Worm (Caenorhabditis elegans) whole organism, L4 larva: ENCODE data around the gene pipp-4P.

Source experiments
- D1046.2 ChIP-seq: fragments of 200-800 bp; sonication (Bioruptor generic); IDR thresholded peaks from 2 replicates; pipeline ENCODE4 v1.3.6; 2022; ENCODE audit warnings: missing genetic modification characterization, missing compliant biosample characterization
- F10B5.3 ChIP-seq: sonication (generic microtip); optimal IDR thresholded peaks from 2 replicates; lab custom pipeline; 2016; ENCODE audit warnings: mild to moderate bottlenecking, missing genetic modification characterization, missing compliant biosample characterization
- F26F4.8 ChIP-seq: fragments of 200-800 bp; sonication (Bioruptor generic); conservative IDR thresholded peaks from 2 replicates; pipeline ENCODE4 v1.3.6; 2022; ENCODE audit warnings: missing genetic modification characterization, missing compliant biosample characterization
- F44E2.7 ChIP-seq: fragments of 200-800 bp; sonication (Bioruptor generic); IDR thresholded peaks from 2 replicates; pipeline ENCODE4 v2.1.2; 2022; ENCODE audit warnings: missing genetic modification characterization, missing compliant biosample characterization
- R02D3.7 ChIP-seq: fragments of 150-350 bp; sonication (generic microtip); optimal IDR thresholded peaks from 3 replicates; lab custom pipeline; 2014; ENCODE audit warnings: missing biosample characterization, missing genetic modification characterization
- Y105C5A.15 ChIP-seq: fragments of 200-800 bp; sonication (Bioruptor generic); IDR thresholded peaks from 2 replicates; pipeline ENCODE4 v1.3.6; 2022; ENCODE audit warnings: missing genetic modification characterization, missing compliant biosample characterization
- Y48G9A.11 ChIP-seq: fragments of 200-800 bp; sonication (Bioruptor generic); IDR thresholded peaks from 2 replicates; pipeline ENCODE4 v1.3.6; 2022; ENCODE audit warnings: missing genetic modification reagents, missing genetic modification characterization, missing compliant biosample characterization
- Y75B8A.6 ChIP-seq: fragments of 200-800 bp; sonication (Bioruptor generic); IDR thresholded peaks from 2 replicates; pipeline ENCODE4 v1.3.6; 2022; ENCODE audit warnings: missing genetic modification reagents, missing genetic modification characterization, missing compliant biosample characterization
- ZK337.2 ChIP-seq: fragments of 200-800 bp; sonication (Bioruptor generic); IDR thresholded peaks from 2 replicates; pipeline ENCODE4 v1.3.6; 2022; ENCODE audit warnings: missing genetic modification reagents, missing genetic modification characterization, missing compliant biosample characterization
- aha-1 ChIP-seq: fragments of 150-350 bp; peaks from one replicate; lab custom pipeline; 2014; ENCODE audit warnings: missing biosample characterization, missing genetic modification characterization
- ceh-20 ChIP-seq: fragments of 200-800 bp; sonication (Bioruptor generic); IDR thresholded peaks from 2 replicates; pipeline ENCODE4 v1.3.6; 2022; ENCODE audit warnings: missing genetic modification reagents, missing genetic modification characterization, missing compliant biosample characterization
- ces-1 ChIP-seq: fragments of 150-350 bp; sonication (generic microtip); optimal IDR thresholded peaks from 4 replicates; lab custom pipeline; 2014; ENCODE audit warnings: missing biosample characterization, missing genetic modification reagents, missing genetic modification characterization
- cey-2 ChIP-seq: sonication (generic microtip); optimal IDR thresholded peaks from 3 replicates; lab custom pipeline; 2017; ENCODE audit warnings: missing genetic modification characterization, mild to moderate bottlenecking, missing compliant biosample characterization, antibody characterized with exemption, borderline replicate concordance; ENCODE audit not compliant: insufficient read depth
- ctbp-1 ChIP-seq: fragments of 200-800 bp; sonication (Bioruptor generic); IDR thresholded peaks from 2 replicates; pipeline ENCODE4 v1.3.6; 2022; ENCODE audit warnings: missing genetic modification reagents, missing genetic modification characterization, missing compliant biosample characterization
- daf-19 ChIP-seq: fragments of 200-800 bp; sonication (Bioruptor generic); conservative IDR thresholded peaks from 2 replicates; pipeline ENCODE4 v1.3.6; 2022; ENCODE audit warnings: missing genetic modification characterization, missing compliant biosample characterization
- dmd-6 ChIP-seq: fragments of 200-800 bp; sonication (Bioruptor generic); IDR thresholded peaks from 2 replicates; pipeline ENCODE4 v1.3.6; 2022; ENCODE audit warnings: missing genetic modification reagents, missing genetic modification characterization, missing compliant biosample characterization
- dmd-8 ChIP-seq: fragments of 200-800 bp; sonication (Bioruptor generic); IDR thresholded peaks from 2 replicates; pipeline ENCODE4 v1.3.6; 2022; ENCODE audit warnings: missing genetic modification characterization, missing compliant biosample characterization
- duxl-1 ChIP-seq: sonication (generic microtip); optimal IDR thresholded peaks from 2 replicates; lab custom pipeline; 2016; ENCODE audit warnings: mild to moderate bottlenecking, missing genetic modification characterization, moderate library complexity, missing compliant biosample characterization; ENCODE audit not compliant: poor library complexity
- egl-27 ChIP-seq: sonication (generic microtip); optimal IDR thresholded peaks from 3 replicates; lab custom pipeline; 2017; ENCODE audit warnings: missing biosample characterization, missing genetic modification reagents, missing genetic modification characterization
- egl-43 ChIP-seq: fragments of 200-800 bp; sonication (Bioruptor generic); IDR thresholded peaks from 2 replicates; pipeline ENCODE4 v1.3.6; 2022; ENCODE audit warnings: missing genetic modification reagents, missing genetic modification characterization, missing compliant biosample characterization
- fos-1 ChIP-seq: fragments of 150-350 bp; optimal IDR thresholded peaks from 2 replicates; lab custom pipeline; 2014; ENCODE audit warnings: missing biosample characterization, missing genetic modification characterization
- gei-8 ChIP-seq: fragments of 200-800 bp; sonication (Bioruptor generic); optimal IDR thresholded peaks from 2 replicates; lab custom pipeline; 2018; ENCODE audit warnings: mild to moderate bottlenecking, missing genetic modification characterization, missing compliant biosample characterization
- hlh-11 ChIP-seq: fragments of 200-800 bp; sonication (Bioruptor generic); optimal IDR thresholded peaks from 2 replicates; lab custom pipeline; 2018; ENCODE audit warnings: mild to moderate bottlenecking, missing genetic modification characterization, missing compliant biosample characterization
- hmg-1.1 ChIP-seq: fragments of 200-800 bp; sonication (Bioruptor generic); IDR thresholded peaks from 2 replicates; pipeline ENCODE4 v1.3.6; 2022; ENCODE audit warnings: missing genetic modification reagents, missing genetic modification characterization, missing compliant biosample characterization
- jun-1 ChIP-seq: fragments of 150-350 bp; optimal IDR thresholded peaks from 2 replicates; lab custom pipeline; 2014; ENCODE audit warnings: missing biosample characterization, missing genetic modification reagents, missing genetic modification characterization
- lin-1 ChIP-seq: fragments of 200-800 bp; sonication (Bioruptor generic); IDR thresholded peaks from 2 replicates; pipeline ENCODE4 v1.3.6; 2022; ENCODE audit warnings: missing genetic modification reagents, missing genetic modification characterization, missing compliant biosample characterization
- lin-15B ChIP-seq: fragments of 150-350 bp; sonication (generic microtip); optimal IDR thresholded peaks from 3 replicates; lab custom pipeline; 2014; ENCODE audit warnings: missing biosample characterization, missing genetic modification characterization
- lin-29 ChIP-seq: fragments of 200-800 bp; sonication (Bioruptor generic); IDR thresholded peaks from 2 replicates; pipeline ENCODE4 v1.3.6; 2022; ENCODE audit warnings: missing genetic modification reagents, missing genetic modification characterization, missing compliant biosample characterization
- lin-38 ChIP-seq: fragments of 200-800 bp; sonication (Bioruptor generic); IDR thresholded peaks from 2 replicates; pipeline ENCODE4 v1.3.6; 2022; ENCODE audit warnings: missing genetic modification reagents, missing genetic modification characterization, missing compliant biosample characterization
- mdt-29 ChIP-seq: fragments of 200-800 bp; sonication (Bioruptor generic); IDR thresholded peaks from 2 replicates; pipeline ENCODE4 v1.3.6; 2022; ENCODE audit warnings: missing genetic modification reagents, missing genetic modification characterization, missing compliant biosample characterization
- mep-1 ChIP-seq: fragments of 150-350 bp; sonication (generic microtip); optimal IDR thresholded peaks from 3 replicates; lab custom pipeline; 2014; ENCODE audit warnings: missing biosample characterization, missing genetic modification characterization
- mxl-3 ChIP-seq: fragments of 200-800 bp; sonication (Bioruptor generic); optimal IDR thresholded peaks from 2 replicates; lab custom pipeline; 2018; ENCODE audit warnings: mild to moderate bottlenecking, missing genetic modification characterization, missing compliant biosample characterization
- nhr-10 ChIP-seq: fragments of 150-350 bp; optimal IDR thresholded peaks from 2 replicates; lab custom pipeline; 2014; ENCODE audit warnings: missing biosample characterization, missing genetic modification characterization
- nhr-11 ChIP-seq: fragments of 150-350 bp; optimal IDR thresholded peaks from 2 replicates; lab custom pipeline; 2014; ENCODE audit warnings: missing biosample characterization, missing genetic modification characterization
- nhr-25 ChIP-seq: sonication (generic microtip); optimal IDR thresholded peaks from 2 replicates; lab custom pipeline; 2017; ENCODE audit warnings: missing genetic modification characterization, mild to moderate bottlenecking, missing compliant biosample characterization, antibody characterized with exemption, moderate library complexity, borderline replicate concordance; ENCODE audit not compliant: insufficient read depth
- nhr-48 ChIP-seq: sonication (generic microtip); optimal IDR thresholded peaks from 2 replicates; lab custom pipeline; 2016; ENCODE audit warnings: mild to moderate bottlenecking, missing genetic modification characterization, missing compliant biosample characterization
- nhr-6 ChIP-seq: fragments of 150-350 bp; optimal IDR thresholded peaks from 2 replicates; lab custom pipeline; 2014; ENCODE audit warnings: missing biosample characterization, missing genetic modification characterization
- nhr-76 ChIP-seq: fragments of 150-350 bp; optimal IDR thresholded peaks from 2 replicates; lab custom pipeline; 2014; ENCODE audit warnings: missing biosample characterization, missing genetic modification characterization
- nhr-77 ChIP-seq: fragments of 150-350 bp; optimal IDR thresholded peaks from 2 replicates; lab custom pipeline; 2014; ENCODE audit warnings: missing biosample characterization, missing genetic modification characterization
- php-3 ChIP-seq: fragments of 200-800 bp; sonication (Bioruptor generic); IDR thresholded peaks from 2 replicates; pipeline ENCODE4 v1.3.6; 2022; ENCODE audit warnings: missing genetic modification reagents, missing genetic modification characterization, missing compliant biosample characterization
- pqm-1 ChIP-seq: sonication (generic microtip); optimal IDR thresholded peaks from 2 replicates; lab custom pipeline; 2017; ENCODE audit warnings: missing biosample characterization, missing genetic modification characterization
- rbr-2 ChIP-seq: sonication (generic microtip); optimal IDR thresholded peaks from 2 replicates; lab custom pipeline; 2016; ENCODE audit warnings: missing genotype, missing genetic modification characterization, missing compliant biosample characterization
- saeg-2 ChIP-seq: fragments of 200-800 bp; sonication (Bioruptor generic); IDR thresholded peaks from 2 replicates; pipeline ENCODE4 v1.3.6; 2022; ENCODE audit warnings: missing genetic modification reagents, missing genetic modification characterization, missing compliant biosample characterization
- set-16 ChIP-seq: fragments of 200-800 bp; sonication (Bioruptor generic); IDR thresholded peaks from 2 replicates; pipeline ENCODE4 v1.3.6; 2022; ENCODE audit warnings: missing genetic modification reagents, missing genetic modification characterization, missing compliant biosample characterization
- snpc-1.2 ChIP-seq: fragments of 200-800 bp; sonication (Bioruptor generic); IDR thresholded peaks from 2 replicates; pipeline ENCODE4 v1.3.6; 2022; ENCODE audit warnings: missing genetic modification reagents, missing genetic modification characterization, missing compliant biosample characterization
- spr-1 ChIP-seq: sonication (generic microtip); optimal IDR thresholded peaks from 2 replicates; lab custom pipeline; 2016; ENCODE audit warnings: mild to moderate bottlenecking, missing genetic modification characterization, missing compliant biosample characterization
- tag-97 ChIP-seq: fragments of 200-800 bp; sonication (Bioruptor generic); IDR thresholded peaks from 2 replicates; pipeline ENCODE4 v1.3.6; 2022; ENCODE audit warnings: missing genetic modification characterization, missing compliant biosample characterization
- tra-1 ChIP-seq: fragments of 200-800 bp; sonication (Bioruptor generic); IDR thresholded peaks from 2 replicates; pipeline ENCODE4 v1.3.6; 2022; ENCODE audit warnings: missing genetic modification reagents, missing genetic modification characterization, missing compliant biosample characterization
- unc-39 ChIP-seq: sonication (generic microtip); optimal IDR thresholded peaks from 2 replicates; lab custom pipeline; 2017; ENCODE audit warnings: missing biosample characterization, missing genetic modification characterization
- vab-7 ChIP-seq: fragments of 200-800 bp; sonication (Bioruptor generic); IDR thresholded peaks from 2 replicates; pipeline ENCODE4 v1.3.6; 2022; ENCODE audit warnings: missing genetic modification reagents, missing genetic modification characterization, missing compliant biosample characterization
- zag-1 ChIP-seq: fragments of 150-350 bp; optimal IDR thresholded peaks from 2 replicates; lab custom pipeline; 2014; ENCODE audit warnings: missing biosample characterization, missing genetic modification characterization
- zfp-2 ChIP-seq: sonication (generic microtip); optimal IDR thresholded peaks from 2 replicates; lab custom pipeline; 2016; ENCODE audit warnings: mild to moderate bottlenecking, missing genetic modification characterization, missing compliant biosample characterization

Gene pipp-4P

ce11 chrIII:2805084-2805483 is 14.0 kb upstream of the pipp-4P start, which contains the start of gene Y71H2AM.3:
Gene Y71H2AM.3 (plus strand): TSS chrIII:2805430.
- no peak for TF ChIP-seq tag-97 (GFP tag; lab: Robert Waterston, UW)
- TF ChIP-seq mdt-29 (GFP tag; lab: Robert Waterston, UW): no peak
- peak; percentile 8 for TF ChIP-seq nhr-6 (tag; lab: Kevin White, UChicago)
- TF ChIP-seq mep-1 (tag; lab: Kevin White, UChicago): no peak
- TF ChIP-seq nhr-11 (tag; lab: Kevin White, UChicago): no peak
- TF ChIP-seq dmd-6 (GFP tag; lab: Robert Waterston, UW): no peak
- no peak for TF ChIP-seq vab-7 (GFP tag; lab: Robert Waterston, UW)
- no peak for TF ChIP-seq lin-15B (tag; lab: Kevin White, UChicago)
- no peak for TF ChIP-seq mxl-3 (GFP tag; lab: Kevin White, UChicago)
- TF ChIP-seq zfp-2 (tag; lab: Kevin White, UChicago): no peak
- TF ChIP-seq daf-19: no peak
- no peak for TF ChIP-seq F10B5.3 (tag; lab: Kevin White, UChicago)
- no peak for TF ChIP-seq snpc-1.2 (GFP tag; lab: Robert Waterston, UW)
- TF ChIP-seq ceh-20 (GFP tag; lab: Robert Waterston, UW): no peak
- TF ChIP-seq php-3 (GFP tag; lab: Robert Waterston, UW): no peak
- no peak for TF ChIP-seq nhr-25 (tag; lab: Kevin White, UChicago)
- no peak for TF ChIP-seq jun-1
- TF ChIP-seq hmg-1.1 (GFP tag; lab: Robert Waterston, UW): 0 out of 2 replicates have a peak, but pooled peaks have one; percentile 21
- TF ChIP-seq saeg-2 (GFP tag; lab: Robert Waterston, UW): no peak
- no peak for TF ChIP-seq egl-43
- TF ChIP-seq zag-1: no peak
- no peak for TF ChIP-seq nhr-76
- TF ChIP-seq lin-38 (GFP tag; lab: Robert Waterston, UW): peak; percentile 95
- TF ChIP-seq Y48G9A.11: no peak
- TF ChIP-seq aha-1 (tag; lab: Kevin White, UChicago): no peak
- no peak for TF ChIP-seq pqm-1 (tag; lab: Kevin White, UChicago)
- no peak for TF ChIP-seq duxl-1
- no peak for TF ChIP-seq fos-1 (tag; lab: Kevin White, UChicago)
- TF ChIP-seq dmd-8: no peak
- no peak for TF ChIP-seq F26F4.8
- no peak for TF ChIP-seq ces-1 (GFP tag; lab: Kevin White, UChicago)
- TF ChIP-seq nhr-77: no peak
- no peak for TF ChIP-seq spr-1 (tag; lab: Kevin White, UChicago)
- TF ChIP-seq R02D3.7 (tag; lab: Kevin White, UChicago): no peak
- no peak for TF ChIP-seq Y105C5A.15 (GFP tag; lab: Robert Waterston, UW)
- TF ChIP-seq cey-2 (tag; lab: Kevin White, UChicago): no peak
- TF ChIP-seq lin-29 (GFP tag; lab: Robert Waterston, UW): no peak
- no peak for TF ChIP-seq hlh-11 (tag; lab: Kevin White, UChicago)
- no peak for TF ChIP-seq egl-27 (tag; lab: Kevin White, UChicago)
- TF ChIP-seq lin-1 (GFP tag; lab: Robert Waterston, UW): no peak
- no peak for TF ChIP-seq Y75B8A.6 (GFP tag; lab: Robert Waterston, UW)
- TF ChIP-seq ZK337.2 (GFP tag; lab: Robert Waterston, UW): no peak
- TF ChIP-seq nhr-10 (tag; lab: Kevin White, UChicago): no peak
- TF ChIP-seq set-16 (GFP tag; lab: Robert Waterston, UW): no peak
- no peak for TF ChIP-seq gei-8 (GFP tag; lab: Kevin White, UChicago)
- TF ChIP-seq rbr-2 (tag; lab: Kevin White, UChicago): peak; percentile 14
- no peak for TF ChIP-seq unc-39 (tag; lab: Kevin White, UChicago)
- TF ChIP-seq ctbp-1 (GFP tag; lab: Robert Waterston, UW): no peak
- TF ChIP-seq nhr-48 (tag; lab: Kevin White, UChicago): no peak
- TF ChIP-seq F44E2.7 (GFP tag; lab: Robert Waterston, UW): no peak
- TF ChIP-seq D1046.2: no peak
- no peak for TF ChIP-seq tra-1 (GFP tag; lab: Robert Waterston, UW)
